Worm (Caenorhabditis elegans) whole organism, early embryonic: ENCODE data around the gene nas-25.

ENCODE experiments used
- B0310.2 ChIP-seq: sonication (generic microtip); optimal IDR thresholded peaks from 2 replicates; lab custom pipeline; 2016; ENCODE audit warnings: mild to moderate bottlenecking, missing genetic modification characterization, missing compliant biosample characterization
- aly-1 ChIP-seq: sonication (generic microtip); optimal IDR thresholded peaks from 2 replicates; lab custom pipeline; 2016; ENCODE audit warnings: missing genetic modification characterization, missing compliant biosample characterization
- ets-7 ChIP-seq: sonication (generic microtip); optimal IDR thresholded peaks from 2 replicates; lab custom pipeline; 2016; ENCODE audit warnings: missing genotype, missing genetic modification characterization, missing compliant biosample characterization
- flt-1 ChIP-seq: fragments of 200-800 bp; sonication (Bioruptor generic); IDR thresholded peaks from 2 replicates; pipeline ENCODE4 v1.3.6; 2022; ENCODE audit warnings: missing genetic modification characterization, missing compliant biosample characterization
- sea-1 ChIP-seq: fragments of 200-800 bp; sonication (Bioruptor generic); conservative IDR thresholded peaks from 2 replicates; pipeline ENCODE4 v1.3.6; 2022; ENCODE audit warnings: missing genetic modification characterization, missing compliant biosample characterization
- tbx-11 ChIP-seq: fragments of 200-800 bp; sonication (Bioruptor generic); IDR thresholded peaks from 2 replicates; pipeline ENCODE4 v1.3.6; 2022; ENCODE audit warnings: missing genetic modification characterization, missing compliant biosample characterization

DNA sequence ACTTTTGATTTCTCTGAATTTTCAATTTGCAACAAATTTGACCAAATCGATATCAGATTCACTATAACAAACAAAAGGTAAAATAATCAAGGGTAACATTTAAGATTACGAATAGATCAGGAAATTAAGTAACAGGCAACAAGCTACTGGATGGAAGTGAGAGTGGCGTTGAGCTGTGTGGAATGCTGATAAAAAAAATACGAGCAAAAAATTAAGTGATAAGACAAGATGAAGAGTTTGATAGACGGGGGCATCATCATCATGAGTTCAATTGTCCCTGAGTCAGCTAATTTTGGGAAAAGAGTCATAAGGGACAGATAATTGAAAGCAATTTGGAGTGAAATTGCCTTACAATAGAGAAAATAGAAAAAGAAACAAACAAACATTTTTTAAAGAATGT, 41.0 kb downstream of the nas-25 start:
- TF ChIP-seq B0310.2 (tag; lab: Kevin White, UChicago): no peak
- TF ChIP-seq aly-1 (tag; lab: Kevin White, UChicago): no peak
- no peak for TF ChIP-seq flt-1 (GFP tag; lab: Robert Waterston, UW)
- no peak for TF ChIP-seq ets-7 (tag; lab: Kevin White, UChicago)
- no peak for TF ChIP-seq tbx-11
- no peak for TF ChIP-seq sea-1 (GFP tag; lab: Robert Waterston, UW)
